Fruit fly (Drosophila melanogaster): Measurements from ENCODE around the gene sl.

Gene sl

dm6 chrX:16383667-16384515 lies 33.8 kb downstream of the sl start:
- TF ChIP-seq wek (GFP tag; optimal IDR thresholded peaks at IDR 0.05), result peak; percentile 84
- TF ChIP-seq CG43689 (GFP tag; IDR thresholded peaks at IDR 0.05), result no peak
- TF ChIP-seq cwo (GFP tag; optimal IDR thresholded peaks at IDR 0.05), result peak; percentile 75
- no peak for TF ChIP-seq Vsx1 (GFP tag; optimal IDR thresholded peaks at IDR 0.05)
- TF ChIP-seq sug (tag; optimal IDR thresholded peaks at IDR 0.05), result peak; percentile 84
- peak; percentile 62 for TF ChIP-seq CG13624 (GFP tag; optimal IDR thresholded peaks at IDR 0.05)
- TF ChIP-seq CG13424 (tag; optimal IDR thresholded peaks at IDR 0.05), result peak; percentile 72
- peak; percentile 86 for TF ChIP-seq fd3F (GFP tag; optimal IDR thresholded peaks at IDR 0.05)
- no peak for TF ChIP-seq dan (GFP tag; IDR thresholded peaks at IDR 0.05)
- TF ChIP-seq CG3281 (GFP tag; optimal IDR thresholded peaks at IDR 0.05), result peak; percentile 90
- TF ChIP-seq E2f1 (GFP tag; IDR thresholded peaks at IDR 0.05), result no peak; the same call in 1 of the 2 replicates
- TF ChIP-seq Sox100B (GFP tag; optimal IDR thresholded peaks at IDR 0.05), result peak; percentile 85
- TF ChIP-seq B-H2 (GFP tag; optimal IDR thresholded peaks at IDR 0.05), result peak; percentile 86
- TF ChIP-seq repo (GFP tag; optimal IDR thresholded peaks at IDR 0.05), result no peak
- TF ChIP-seq Lpt (GFP tag; optimal IDR thresholded peaks at IDR 0.05), result no peak
- TF ChIP-seq Asciz (GFP tag; optimal IDR thresholded peaks at IDR 0.05), result peak; percentile 87
- no peak for TF ChIP-seq chn (GFP tag; optimal IDR thresholded peaks at IDR 0.05)
- no peak for TF ChIP-seq nom (GFP tag; optimal IDR thresholded peaks at IDR 0.05)
- TF ChIP-seq CG17186 (GFP tag; optimal IDR thresholded peaks at IDR 0.05), result no peak
- peak; percentile 81 for TF ChIP-seq Awh (GFP tag; IDR thresholded peaks at IDR 0.05)
- peak; percentile 43 for TF ChIP-seq kay (GFP tag; optimal IDR thresholded peaks at IDR 0.05)
- no peak for TF ChIP-seq Hr3 (GFP tag; optimal IDR thresholded peaks at IDR 0.05)
- peak; percentile 32; the same call in 1 of the 2 replicates for TF ChIP-seq Nf-YA (GFP tag; IDR thresholded peaks at IDR 0.05)
- TF ChIP-seq CG1233 (GFP tag; optimal IDR thresholded peaks at IDR 0.05), result peak; percentile 94
- peak; percentile 13 for TF ChIP-seq CG18011 (GFP tag; optimal IDR thresholded peaks at IDR 0.05)
- peak; percentile 85 for TF ChIP-seq otp (GFP tag; IDR thresholded peaks at IDR 0.05)
- peak; percentile 24 for TF ChIP-seq CG12155 (GFP tag; optimal IDR thresholded peaks at IDR 0.05)
- no peak for TF ChIP-seq CG10959 (GFP tag; IDR thresholded peaks at IDR 0.05)
- peak; percentile 92 for TF ChIP-seq Fer1 (GFP tag; optimal IDR thresholded peaks at IDR 0.05)
- peak; percentile 49 for TF ChIP-seq CG9437 (GFP tag; optimal IDR thresholded peaks at IDR 0.05)
- peak; percentile 78; the same call in 2 of the 3 replicates for TF ChIP-seq Dbx (GFP tag; IDR thresholded peaks at IDR 0.05)
- TF ChIP-seq nau (GFP tag; optimal IDR thresholded peaks at IDR 0.05), result no peak
- TF ChIP-seq gfzf (GFP tag; optimal IDR thresholded peaks at IDR 0.05), result no peak
- TF ChIP-seq CG13894 (tag; optimal IDR thresholded peaks at IDR 0.05), result peak; percentile 91
- no peak for TF ChIP-seq Bgb (GFP tag; IDR thresholded peaks at IDR 0.05; ENCODE audit: partially characterized antibody)
- no peak for TF ChIP-seq da (GFP tag; optimal IDR thresholded peaks at IDR 0.05)
- TF ChIP-seq Side (GFP tag; optimal IDR thresholded peaks at IDR 0.05), result peak; percentile 53
- TF ChIP-seq cad (GFP tag; optimal IDR thresholded peaks at IDR 0.05), result no peak
- peak; percentile 75 for TF ChIP-seq CG13123 (GFP tag; optimal IDR thresholded peaks at IDR 0.05)
- TF ChIP-seq CG18262 (tag; optimal IDR thresholded peaks at IDR 0.05), result peak; percentile 62
- no peak for TF ChIP-seq Dek (tag; optimal IDR thresholded peaks at IDR 0.05)
- TF ChIP-seq CG6254 (GFP tag; optimal IDR thresholded peaks at IDR 0.05), result peak; percentile 36
- peak; percentile 68 for TF ChIP-seq CHES-1-like (GFP tag; optimal IDR thresholded peaks at IDR 0.05)
- no peak for TF ChIP-seq CG7372 (GFP tag; IDR thresholded peaks at IDR 0.05)
- TF ChIP-seq eyg (GFP tag; optimal IDR thresholded peaks at IDR 0.05), result peak; percentile 46
- TF ChIP-seq CG16779 (GFP tag; IDR thresholded peaks at IDR 0.05), result peak; percentile 70; the same call in 1 of the 2 replicates
- no peak for TF ChIP-seq esg (GFP tag; conservative IDR thresholded peaks at IDR 0.05)
- no peak for TF ChIP-seq Ptx1 (GFP tag; IDR thresholded peaks at IDR 0.05)
- peak; percentile 1 for TF ChIP-seq Hmx (GFP tag; optimal IDR thresholded peaks at IDR 0.05)

All from whole organism, embryonic.